Fruit fly (Drosophila melanogaster) whole organism, pupa: ENCODE results near the gene CG10508.

Experiments
- CG10348 ChIP-seq: fragments of 200-800 bp; sonication (Bioruptor generic); IDR thresholded peaks from 2 replicates; pipeline ENCODE4 v1.3.6; 2022; ENCODE audit warnings: missing biosample characterization, missing genetic modification characterization
- CG12605 ChIP-seq: fragments of 200-800 bp; sonication (Bioruptor generic); IDR thresholded peaks from 2 replicates; pipeline ENCODE4 v1.3.6; 2022; ENCODE audit warnings: missing biosample characterization, missing genetic modification characterization
- CG13204 ChIP-seq: fragments of 200-800 bp; sonication (Bioruptor generic); optimal IDR thresholded peaks from 2 replicates; lab custom pipeline; 2018; ENCODE audit warnings: missing biosample characterization, mild to moderate bottlenecking, missing genetic modification characterization, moderate library complexity
- CG14655 ChIP-seq: fragments of 200-800 bp; sonication (Bioruptor generic); optimal IDR thresholded peaks from 3 replicates; lab custom pipeline; 2017; ENCODE audit warnings: mild to moderate bottlenecking, missing biosample characterization, missing genetic modification reagents, missing genetic modification characterization
- CG15710 ChIP-seq: fragments of 200-800 bp; sonication (Bioruptor generic); optimal IDR thresholded peaks from 2 replicates; lab custom pipeline; 2018; ENCODE audit warnings: missing biosample characterization, mild to moderate bottlenecking, missing genetic modification characterization, moderate library complexity
- CG17806 ChIP-seq: fragments of 200-800 bp; sonication (Bioruptor generic); optimal IDR thresholded peaks from 2 replicates; lab custom pipeline; 2018; ENCODE audit warnings: missing biosample characterization, mild to moderate bottlenecking, missing genetic modification characterization, moderate library complexity
- CG32121 ChIP-seq: fragments of 200-800 bp; sonication (Bioruptor generic); IDR thresholded peaks from 2 replicates; pipeline ENCODE4 v1.3.6; 2022; ENCODE audit warnings: missing biosample characterization, missing genetic modification characterization
- CG34367 ChIP-seq: fragments of 200-800 bp; sonication (Bioruptor generic); optimal IDR thresholded peaks from 2 replicates; lab custom pipeline; 2018; ENCODE audit warnings: missing biosample characterization, mild to moderate bottlenecking, missing genetic modification characterization
- CG4496 ChIP-seq: fragments of 200-800 bp; sonication (Bioruptor generic); IDR thresholded peaks from 3 replicates; pipeline ENCODE4 v1.3.6; 2022; ENCODE audit warnings: missing biosample characterization, missing genetic modification characterization
- CG8159 ChIP-seq: fragments of 200-800 bp; sonication (Bioruptor generic); optimal IDR thresholded peaks from 3 replicates; lab custom pipeline; 2018; ENCODE audit warnings: missing biosample characterization, mild to moderate bottlenecking, missing genetic modification characterization, moderate library complexity
- CG8301 ChIP-seq: fragments of 200-800 bp; sonication (Bioruptor generic); optimal IDR thresholded peaks from 2 replicates; lab custom pipeline; 2018; ENCODE audit warnings: missing biosample characterization, mild to moderate bottlenecking, missing genetic modification characterization
- CG9948 ChIP-seq: fragments of 200-800 bp; sonication (Bioruptor generic); optimal IDR thresholded peaks from 2 replicates; lab custom pipeline; 2018; ENCODE audit warnings: missing biosample characterization, mild to moderate bottlenecking, missing genetic modification characterization, moderate library complexity
- D1 ChIP-seq: fragments of 200-800 bp; sonication (Bioruptor generic); optimal IDR thresholded peaks from 2 replicates; lab custom pipeline; 2018; ENCODE audit warnings: missing biosample characterization, mild to moderate bottlenecking, missing genetic modification characterization, moderate library complexity
- EcR ChIP-seq: fragments of 200-800 bp; sonication (Bioruptor generic); optimal IDR thresholded peaks from 3 replicates; lab custom pipeline; 2019; ENCODE audit warnings: missing biosample characterization, missing genetic modification characterization, mild to moderate bottlenecking, moderate library complexity, missing genetic modification reagents
- Ets98B ChIP-seq: fragments of 200-800 bp; sonication (Bioruptor generic); IDR thresholded peaks from 2 replicates; pipeline ENCODE4 v1.3.6; 2022; ENCODE audit warnings: missing biosample characterization, missing genetic modification characterization
- Pif1A ChIP-seq: fragments of 200-800 bp; sonication (Bioruptor generic); optimal IDR thresholded peaks from 3 replicates; lab custom pipeline; 2016; ENCODE audit warnings: missing biosample characterization, missing genetic modification characterization
- Pif1B ChIP-seq: fragments of 200-800 bp; sonication (Bioruptor generic); optimal IDR thresholded peaks from 3 replicates; lab custom pipeline; 2016; ENCODE audit warnings: missing biosample characterization, missing genetic modification characterization
- Snoo ChIP-seq: fragments of 200-800 bp; sonication (Bioruptor generic); optimal IDR thresholded peaks from 3 replicates; lab custom pipeline; 2017; ENCODE audit warnings: missing biosample characterization, mild to moderate bottlenecking, missing genetic modification characterization, inconsistent platforms
- fd96Ca ChIP-seq: fragments of 200-800 bp; sonication (Bioruptor generic); IDR thresholded peaks from 3 replicates; pipeline ENCODE4 v1.3.6; 2022; ENCODE audit warnings: missing biosample characterization, missing genetic modification characterization
- gl ChIP-seq: fragments of 200-800 bp; sonication (Bioruptor generic); optimal IDR thresholded peaks from 2 replicates; lab custom pipeline; 2018; ENCODE audit warnings: missing biosample characterization, mild to moderate bottlenecking, missing genetic modification characterization
- rn ChIP-seq: fragments of 200-800 bp; sonication (Bioruptor generic); IDR thresholded peaks from 2 replicates; pipeline ENCODE4 v1.3.6; 2022; ENCODE audit warnings: missing biosample characterization, missing genetic modification characterization

Gene CG10508

DNA sequence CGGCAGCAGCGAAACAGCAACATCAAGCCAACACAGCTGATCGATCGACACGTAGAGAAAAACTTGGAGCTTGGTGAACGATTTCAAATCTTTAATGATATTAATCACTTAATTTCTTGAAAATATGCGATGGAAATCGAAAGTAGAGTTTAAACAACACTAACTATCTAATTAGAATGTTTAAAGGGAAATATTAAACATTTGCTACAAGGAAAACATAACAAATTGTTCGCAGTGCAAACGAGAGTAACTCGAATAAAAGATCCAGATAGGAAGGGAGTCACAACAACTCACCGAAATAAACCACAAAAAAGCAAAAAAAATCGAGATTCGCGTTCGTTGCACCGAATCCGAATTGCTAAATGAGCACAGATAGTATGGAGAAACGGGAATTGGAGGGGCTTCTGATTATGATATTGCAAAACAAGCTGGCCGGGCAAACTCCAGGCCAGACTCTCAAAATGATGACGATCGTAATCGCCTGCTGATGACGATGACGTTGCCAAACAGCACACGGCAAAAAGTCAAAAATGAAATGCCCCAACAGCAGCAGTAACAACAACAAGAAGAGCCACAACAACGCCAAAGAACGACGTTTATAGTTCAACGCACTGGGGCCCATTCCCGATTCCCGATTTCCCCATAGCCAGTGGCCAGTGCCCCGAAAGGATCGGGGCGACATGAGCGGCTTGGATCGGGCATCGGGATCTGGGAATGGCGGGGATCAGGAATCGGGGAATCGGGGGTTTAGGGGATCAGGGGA is 43.9 kb downstream of the CG10508 start:
- TF ChIP-seq rn (peak; percentile 77), CG8159 (tag; lab: Kevin White, UChicago) (peak; percentile 99), Ets98B (GFP tag; lab: Robert Waterston, UW) (peak; percentile 36; the same call in 1 of the 2 replicates), Pif1A (GFP tag; lab: Kevin White, UChicago) (peak; percentile 98), Snoo (tag; lab: Kevin White, UChicago) (peak; percentile 99), EcR (peak; percentile 99), CG10348 (no peak), CG17806 (peak; percentile 99), Pif1B (GFP tag; lab: Kevin White, UChicago) (peak; percentile 98), CG4496 (GFP tag; lab: Robert Waterston, UW) (peak; percentile 86), fd96Ca (GFP tag; lab: Robert Waterston, UW) (peak; percentile 71; the same call in 1 of the 3 replicates), CG32121 (GFP tag; lab: Robert Waterston, UW) (0 out of 2 replicates have a peak, but pooled peaks have one; percentile 40), CG9948 (tag; lab: Kevin White, UChicago) (peak; percentile 99), CG12605 (GFP tag; lab: Robert Waterston, UW) (peak; percentile 82), CG14655 (GFP tag; lab: Kevin White, UChicago) (peak; percentile 90), CG34367 (tag; lab: Kevin White, UChicago) (peak; percentile 99), D1 (tag; lab: Kevin White, UChicago) (peak; percentile 97), gl (tag; lab: Kevin White, UChicago) (peak; percentile 97), CG13204 (GFP tag; lab: Kevin White, UChicago) (peak; percentile 75), CG8301 (tag; lab: Kevin White, UChicago) (peak; percentile 90), CG15710 (tag; lab: Kevin White, UChicago) (peak; percentile 99)

DNA sequence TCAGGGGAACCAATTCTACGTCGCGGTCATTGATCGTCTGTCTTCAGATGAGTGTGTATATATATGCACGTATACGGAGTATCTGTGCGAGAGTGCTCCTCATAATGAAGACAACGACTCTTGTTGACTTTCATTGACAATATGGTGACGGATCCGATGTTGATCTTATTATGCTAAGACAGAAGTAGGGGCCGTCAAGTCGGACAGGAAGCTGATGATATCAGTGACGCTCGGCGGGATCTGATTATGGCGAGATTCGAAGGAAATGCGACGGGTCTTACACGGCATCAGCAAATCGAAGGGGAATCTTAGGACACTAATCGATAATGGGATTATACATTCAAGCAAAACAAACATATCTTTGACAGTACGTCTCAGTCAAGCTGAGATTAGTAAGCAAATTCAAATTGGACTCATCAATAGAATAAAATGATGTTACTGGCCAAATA is 44.5 kb downstream of the CG10508 start:
- TF ChIP-seq CG34367 (tag; lab: Kevin White, UChicago) (no peak), CG14655 (GFP tag; lab: Kevin White, UChicago) (no peak), Pif1B (GFP tag; lab: Kevin White, UChicago) (no peak), CG12605 (GFP tag; lab: Robert Waterston, UW) (no peak), CG9948 (tag; lab: Kevin White, UChicago) (no peak), CG8159 (tag; lab: Kevin White, UChicago) (no peak), CG4496 (GFP tag; lab: Robert Waterston, UW) (no peak), fd96Ca (GFP tag; lab: Robert Waterston, UW) (no peak), CG10348 (no peak), rn (no peak), gl (tag; lab: Kevin White, UChicago) (no peak), EcR (no peak), Ets98B (GFP tag; lab: Robert Waterston, UW) (no peak), CG13204 (GFP tag; lab: Kevin White, UChicago) (no peak), CG15710 (tag; lab: Kevin White, UChicago) (no peak), Snoo (tag; lab: Kevin White, UChicago) (no peak), CG17806 (no peak)

DNA sequence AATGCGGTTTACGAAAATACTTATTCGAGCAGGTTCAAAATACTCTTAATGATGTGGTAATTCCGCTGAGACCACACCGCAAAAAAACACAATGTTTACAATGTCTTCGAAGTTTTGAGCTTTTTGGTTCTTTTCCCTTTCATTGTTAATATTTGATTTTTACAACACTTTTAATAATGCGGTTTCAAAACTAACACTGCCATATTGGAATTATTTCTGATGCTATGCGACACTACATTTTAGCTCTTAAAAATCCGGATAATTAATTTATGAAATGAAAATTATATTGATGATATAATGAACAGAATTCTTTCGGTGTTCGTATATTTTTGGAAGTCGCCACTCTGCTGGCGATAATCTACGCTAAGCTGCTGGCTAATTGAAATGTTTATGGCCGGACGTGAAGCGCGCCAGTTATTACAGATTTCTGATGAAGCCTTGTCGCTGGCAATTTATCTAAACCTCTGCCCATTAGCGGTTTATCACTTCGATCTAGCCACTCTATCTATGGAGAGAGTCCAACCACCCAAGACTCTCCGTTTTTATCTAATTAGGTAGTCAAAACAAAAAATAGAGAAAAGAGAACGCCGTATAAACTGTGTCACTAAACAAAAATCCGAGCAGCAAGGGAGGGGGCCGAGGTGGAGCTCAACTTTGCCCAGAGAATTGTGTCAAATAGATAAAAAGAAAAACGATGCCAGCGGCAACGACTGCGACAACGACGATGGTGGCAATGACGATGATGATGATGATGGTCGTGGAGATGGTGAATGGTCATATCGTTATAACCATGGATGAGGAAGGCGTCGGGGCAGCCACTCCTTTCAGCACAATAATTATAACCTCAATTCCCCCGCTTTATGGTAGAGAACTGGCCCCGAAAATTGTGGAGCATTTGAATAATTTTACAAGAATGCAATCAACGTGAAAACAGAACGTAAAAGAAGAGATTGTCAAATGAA is 46.3 kb downstream of the CG10508 start:
- TF ChIP-seq EcR (peak; percentile 56), CG8159 (tag; lab: Kevin White, UChicago) (no peak)

DNA sequence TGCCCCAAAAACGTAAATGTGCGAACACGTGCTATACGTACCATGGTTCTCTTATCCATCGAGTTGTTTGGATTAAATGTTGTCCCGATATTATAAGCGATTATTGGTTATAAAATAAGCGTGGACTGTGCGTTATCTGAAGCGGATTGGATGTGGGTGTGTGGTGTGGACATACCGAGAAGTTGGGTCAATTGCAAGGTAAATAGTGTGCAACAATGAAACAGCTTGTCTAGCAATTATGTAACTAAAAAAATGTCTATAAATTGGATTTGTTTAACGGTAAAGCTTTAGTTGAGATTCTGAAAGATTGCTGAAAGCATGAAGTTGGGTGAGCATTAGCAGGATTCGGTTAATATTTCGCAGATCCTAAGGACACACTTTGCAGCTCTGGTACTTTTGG is 47.7 kb downstream of the CG10508 start, which contains the start of gene CG43218:
TSS of gene CG43218 (plus strand) at position 290 of the 400 bp plus-strand sequence.
- TF ChIP-seq CG15710 (tag; lab: Kevin White, UChicago) (no peak), fd96Ca (GFP tag; lab: Robert Waterston, UW) (no peak), Pif1B (GFP tag; lab: Kevin White, UChicago) (no peak), CG8301 (tag; lab: Kevin White, UChicago) (no peak), gl (tag; lab: Kevin White, UChicago) (no peak), CG13204 (GFP tag; lab: Kevin White, UChicago) (no peak), CG17806 (no peak), CG34367 (tag; lab: Kevin White, UChicago) (no peak), Ets98B (GFP tag; lab: Robert Waterston, UW) (no peak), CG8159 (tag; lab: Kevin White, UChicago) (no peak), rn (no peak), Snoo (tag; lab: Kevin White, UChicago) (no peak), CG14655 (GFP tag; lab: Kevin White, UChicago) (no peak), D1 (tag; lab: Kevin White, UChicago) (no peak), EcR (no peak), CG32121 (GFP tag; lab: Robert Waterston, UW) (no peak), CG9948 (tag; lab: Kevin White, UChicago) (no peak), CG12605 (GFP tag; lab: Robert Waterston, UW) (no peak)

DNA sequence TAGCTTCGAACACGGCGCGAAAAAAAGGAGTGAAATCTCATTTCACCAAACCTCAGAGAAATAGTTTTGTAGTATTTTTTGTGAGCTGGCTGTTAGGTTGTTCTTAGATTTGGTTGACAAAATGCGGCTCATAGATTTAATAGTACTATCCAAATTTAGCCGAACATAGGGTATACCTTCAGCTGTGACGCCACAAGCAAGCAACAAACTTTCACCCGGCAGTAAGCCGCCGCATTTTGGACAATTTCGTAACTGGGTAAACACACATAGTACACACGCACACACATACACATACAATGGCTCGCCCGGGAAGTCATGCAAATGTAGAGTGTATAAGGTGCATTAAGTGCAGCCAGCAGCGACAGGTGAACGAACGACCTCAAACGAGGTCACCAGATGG is 49.2 kb downstream of the CG10508 start:
- no peak for TF ChIP-seq CG12605 (GFP tag; lab: Robert Waterston, UW)
- peak; percentile 41; the same call in 1 of the 3 replicates for TF ChIP-seq CG4496 (GFP tag; lab: Robert Waterston, UW)
- no peak for TF ChIP-seq rn
- peak; percentile 64; the same call in 2 of the 3 replicates for TF ChIP-seq fd96Ca (GFP tag; lab: Robert Waterston, UW)
- TF ChIP-seq CG17806 = no peak
- no peak for TF ChIP-seq CG8159 (tag; lab: Kevin White, UChicago)
- TF ChIP-seq CG10348 = no peak
- TF ChIP-seq Ets98B (GFP tag; lab: Robert Waterston, UW) = peak; percentile 34; the same call in 1 of the 2 replicates
- no peak for TF ChIP-seq CG9948 (tag; lab: Kevin White, UChicago)
- no peak for TF ChIP-seq CG13204 (GFP tag; lab: Kevin White, UChicago)
- TF ChIP-seq Pif1B (GFP tag; lab: Kevin White, UChicago) = no peak
- TF ChIP-seq EcR = no peak
- TF ChIP-seq Snoo (tag; lab: Kevin White, UChicago) = no peak
- peak; percentile 60 for TF ChIP-seq CG32121 (GFP tag; lab: Robert Waterston, UW)
- TF ChIP-seq CG15710 (tag; lab: Kevin White, UChicago) = no peak
- TF ChIP-seq CG14655 (GFP tag; lab: Kevin White, UChicago) = no peak
- peak; percentile 44 for TF ChIP-seq CG8301 (tag; lab: Kevin White, UChicago)
